Worm (Caenorhabditis elegans): ENCODE measurements around the gene pcca-1.
A peak's percentile ranks its signal among the peaks of the same experiment; 100 is the strongest.

ce11 chrX:7660919-7661557 lies at the start of gene pcca-1:
- no peak for TF ChIP-seq cebp-2 (GFP tag; IDR thresholded peaks at IDR 0.05)
- TF ChIP-seq madf-3 (GFP tag; IDR thresholded peaks at IDR 0.05), result no peak
- TF ChIP-seq nfyb-1 (GFP tag; IDR thresholded peaks at IDR 0.05), result no peak
- TF ChIP-seq ZK185.1 (tag; optimal IDR thresholded peaks at IDR 0.05; ENCODE audit: poor library complexity, severe bottlenecking), result no peak
- peak; percentile 32 for TF ChIP-seq ama-1 (optimal IDR thresholded peaks at IDR 0.05)
- no peak for TF ChIP-seq ama-1 (GFP tag; optimal IDR thresholded peaks at IDR 0.05)
- no peak for TF ChIP-seq lsy-27 (tag; optimal IDR thresholded peaks at IDR 0.05; ENCODE audit: borderline replicate concordance, insufficient read depth)
